Comparison of ENCODE assay signal across 4 fruit fly cellular contexts in the genomic region with DNA sequence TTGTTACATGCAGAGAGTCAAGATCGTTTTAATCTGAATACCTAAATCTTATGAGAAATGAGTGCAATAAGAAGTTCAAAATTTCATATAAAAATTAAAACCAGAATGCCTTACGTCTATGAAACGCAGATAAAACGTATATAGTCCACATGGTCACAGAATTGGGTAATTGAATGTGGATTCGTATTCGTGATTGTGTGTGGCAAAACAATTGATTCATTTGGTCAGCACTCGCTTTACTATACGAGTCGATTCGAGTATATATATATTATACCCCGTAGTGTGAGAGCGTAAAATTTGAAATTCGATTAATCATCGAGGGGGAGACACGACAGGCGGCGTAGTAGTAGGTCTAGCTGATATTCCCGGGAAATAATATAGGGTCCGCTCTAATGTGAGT.
TF ChIP-seq lines count a peak whose summit lies in the region.

No protein-coding gene starts in this region.

- TF ChIP-seq CTCF in whole organism, embryonic (GFP tag; optimal IDR thresholded peaks at IDR 0.05; lab: Kevin White, UChicago) = no peak

TF ChIP-seq in whole organism, adult, 20 proteins besides CTCF, POLR2A, EP300 and RAD21:
- TF ChIP-seq ovo (GFP tag; optimal IDR thresholded peaks at IDR 0.05; lab: Kevin White, UChicago) (no peak), CG33017 (tag; optimal IDR thresholded peaks at IDR 0.05; lab: Kevin White, UChicago) (no peak), CG7045 (GFP tag; optimal IDR thresholded peaks at IDR 0.05; lab: Kevin White, UChicago) (no peak), Mnt (GFP tag; optimal IDR thresholded peaks at IDR 0.05; lab: Kevin White, UChicago) (peak; percentile 32), kay (GFP tag; lab: Kevin White, UChicago; ENCODE audit: borderline replicate concordance) (peak; percentile 88), CG7101 (tag; optimal IDR thresholded peaks at IDR 0.05; lab: Kevin White, UChicago) (no peak), CG5204 (GFP tag; optimal IDR thresholded peaks at IDR 0.05; lab: Kevin White, UChicago) (no peak), tj (GFP tag; optimal IDR thresholded peaks at IDR 0.05; lab: Kevin White, UChicago) (peak; percentile 18), CG12768 (GFP tag; optimal IDR thresholded peaks at IDR 0.05; lab: Kevin White, UChicago) (no peak), cic (GFP tag; optimal IDR thresholded peaks at IDR 0.05; lab: Kevin White, UChicago) (peak; percentile 92), bab1 (GFP tag; optimal IDR thresholded peaks at IDR 0.05; lab: Kevin White, UChicago) (no peak), CG11617 (GFP tag; optimal IDR thresholded peaks at IDR 0.05; lab: Kevin White, UChicago) (no peak)

TF ChIP-seq in whole organism, embryonic, 481 proteins besides CTCF, POLR2A, EP300 and RAD21:
- TF ChIP-seq ab (GFP tag; optimal IDR thresholded peaks at IDR 0.05; lab: Kevin White, UChicago) (no peak), CG4730 (GFP tag; IDR thresholded peaks at IDR 0.05; lab: Robert Waterston, UW) (no peak), Hmx (GFP tag; optimal IDR thresholded peaks at IDR 0.05; lab: Kevin White, UChicago) (no peak), sens (GFP tag; lab: Kevin White, UChicago) (peak; percentile 47), tap (tag; optimal IDR thresholded peaks at IDR 0.05; lab: Kevin White, UChicago) (no peak), nom (GFP tag; optimal IDR thresholded peaks at IDR 0.05; lab: Kevin White, UChicago) (no peak), Pdp1 (GFP tag; optimal IDR thresholded peaks at IDR 0.05; lab: Kevin White, UChicago) (peak in 1 of 2 experiments; percentile 4)

TF ChIP-seq in whole organism, prepupa, 60 proteins besides CTCF, POLR2A, EP300 and RAD21:
- peak; percentile 10 for TF ChIP-seq vri (GFP tag; optimal IDR thresholded peaks at IDR 0.05; lab: Kevin White, UChicago)
- no peak for TF ChIP-seq net (GFP tag; optimal IDR thresholded peaks at IDR 0.05; lab: Kevin White, UChicago)

TF ChIP-seq in whole organism, pupa, 21 proteins besides CTCF, POLR2A, EP300 and RAD21:
- peak; percentile 22 for TF ChIP-seq CG8159 (tag; optimal IDR thresholded peaks at IDR 0.05; lab: Kevin White, UChicago)
- TF ChIP-seq D1 (tag; optimal IDR thresholded peaks at IDR 0.05; lab: Kevin White, UChicago) = no peak
- TF ChIP-seq CG15710 (tag; optimal IDR thresholded peaks at IDR 0.05; lab: Kevin White, UChicago) = no peak
